Worm (Caenorhabditis elegans) whole organism, early embryonic: ENCODE measurements around the gene sru-15.

Source experiments
- B0310.2 ChIP-seq: sonication (generic microtip); optimal IDR thresholded peaks from 2 replicates; lab custom pipeline; 2016; ENCODE audit warnings: mild to moderate bottlenecking, missing genetic modification characterization, missing compliant biosample characterization
- F13C5.2 ChIP-seq: sonication (generic microtip); optimal IDR thresholded peaks from 2 replicates; lab custom pipeline; 2017; ENCODE audit warnings: mild to moderate bottlenecking, missing genetic modification characterization, inconsistent platforms, missing compliant biosample characterization
- ceh-13 ChIP-seq: fragments of 200-800 bp; sonication (Bioruptor generic); optimal IDR thresholded peaks from 2 replicates; lab custom pipeline; 2018; ENCODE audit warnings: mild to moderate bottlenecking, missing genetic modification characterization, missing compliant biosample characterization
- ceh-36 ChIP-seq: sonication (generic microtip); optimal IDR thresholded peaks from 2 replicates; lab custom pipeline; 2016; ENCODE audit warnings: missing genetic modification characterization, inconsistent platforms, missing compliant biosample characterization
- ets-7 ChIP-seq: sonication (generic microtip); optimal IDR thresholded peaks from 2 replicates; lab custom pipeline; 2016; ENCODE audit warnings: missing genotype, missing genetic modification characterization, missing compliant biosample characterization
- hmbx-1 ChIP-seq: sonication (generic microtip); optimal IDR thresholded peaks from 2 replicates; lab custom pipeline; 2016; ENCODE audit warnings: mild to moderate bottlenecking, missing genetic modification characterization, missing compliant biosample characterization
- hmg-4 ChIP-seq: fragments of 200-800 bp; sonication (Bioruptor generic); optimal IDR thresholded peaks from 2 replicates; lab custom pipeline; 2018; ENCODE audit warnings: mild to moderate bottlenecking, missing genetic modification characterization, missing compliant biosample characterization
- pes-1 ChIP-seq: fragments of 200-800 bp; sonication (Bioruptor generic); IDR thresholded peaks from 2 replicates; pipeline ENCODE4 v1.3.6; 2022; ENCODE audit warnings: missing genetic modification reagents, missing genetic modification characterization, missing compliant biosample characterization
- scrt-1 ChIP-seq: fragments of 200-800 bp; sonication (Bioruptor generic); IDR thresholded peaks from 2 replicates; pipeline ENCODE4 v1.3.6; 2022; ENCODE audit warnings: missing genetic modification characterization, missing compliant biosample characterization
- sea-1 ChIP-seq: fragments of 200-800 bp; sonication (Bioruptor generic); conservative IDR thresholded peaks from 2 replicates; pipeline ENCODE4 v1.3.6; 2022; ENCODE audit warnings: missing genetic modification characterization, missing compliant biosample characterization
- tra-4 ChIP-seq: sonication (generic microtip); optimal IDR thresholded peaks from 2 replicates; lab custom pipeline; 2017; ENCODE audit warnings: missing genetic modification characterization, missing compliant biosample characterization

sru-15 gene

DNA sequence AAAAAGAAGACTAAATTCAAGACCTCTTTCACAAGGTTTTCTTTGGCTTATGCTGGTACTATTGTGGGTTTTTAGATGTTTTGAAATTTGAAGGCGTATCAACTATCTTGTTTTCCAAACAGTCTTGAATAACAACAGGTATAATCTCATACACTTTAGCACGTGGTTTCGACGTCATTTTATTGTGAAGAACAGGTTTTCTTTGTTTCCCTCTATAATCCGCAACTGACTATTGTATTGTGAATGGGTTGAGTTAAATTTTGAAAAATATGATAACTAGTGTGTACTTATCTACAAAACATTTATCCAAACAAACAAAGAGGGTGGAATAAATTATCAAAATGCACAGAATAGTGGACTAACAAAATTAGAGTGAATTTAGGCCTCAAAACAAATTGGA, 45.2 kb downstream of the sru-15 start:
- no peak for TF ChIP-seq F13C5.2 (tag; lab: Kevin White, UChicago)
- TF ChIP-seq sea-1 (GFP tag; lab: Robert Waterston, UW) = no peak
- no peak for TF ChIP-seq ets-7 (tag; lab: Kevin White, UChicago)
- TF ChIP-seq hmg-4 (GFP tag; lab: Kevin White, UChicago) = no peak
- no peak for TF ChIP-seq scrt-1 (GFP tag; lab: Robert Waterston, UW)
- no peak for TF ChIP-seq ceh-36
- no peak for TF ChIP-seq ceh-13 (GFP tag; lab: Kevin White, UChicago)
- TF ChIP-seq pes-1 (GFP tag; lab: Robert Waterston, UW) = no peak
- TF ChIP-seq B0310.2 (tag; lab: Kevin White, UChicago) = no peak

DNA sequence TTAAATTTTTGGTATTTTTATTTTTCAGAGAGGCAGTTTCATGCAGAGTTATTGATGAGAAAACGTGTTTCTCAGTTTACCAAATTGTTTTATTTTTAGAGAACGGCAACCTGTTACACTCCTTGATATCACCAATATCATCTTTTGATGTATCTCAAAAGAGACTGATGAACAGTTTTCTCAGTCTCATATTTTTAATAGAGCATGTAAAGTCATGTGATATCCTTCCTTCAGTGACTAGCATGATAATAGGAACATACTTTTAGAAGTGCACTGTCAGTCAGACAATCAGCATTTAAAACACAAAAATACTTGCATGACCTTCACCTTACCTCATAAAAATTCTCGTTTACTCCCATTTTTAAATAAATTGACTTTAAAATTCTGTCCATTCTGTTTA, 46.5 kb downstream of the sru-15 start, which contains the start of gene F11E6.11:
Gene F11E6.11, plus strand, starts transcription at position 325 of the 400 bp plus-strand sequence.
- TF ChIP-seq B0310.2 (tag; lab: Kevin White, UChicago) = no peak
- no peak for TF ChIP-seq ceh-13 (GFP tag; lab: Kevin White, UChicago)
- no peak for TF ChIP-seq tra-4 (tag; lab: Kevin White, UChicago)
- TF ChIP-seq hmbx-1 = no peak
- TF ChIP-seq ets-7 (tag; lab: Kevin White, UChicago) = no peak
